Worm (Caenorhabditis elegans): ENCODE measurements around the gene inx-11.

The inx-11 gene

ce11 chrV:12503494-12503893 is 16.5 kb downstream of the inx-11 start, which contains the start of gene T28H10.1:
Gene T28H10.1, plus strand, starts transcription at chrV:12503794.
- TF ChIP-seq ztf-1 (GFP tag; conservative IDR thresholded peaks at IDR 0.05) (no peak), ama-1 (optimal IDR thresholded peaks at IDR 0.05) (no peak), mbf-1 (tag; optimal IDR thresholded peaks at IDR 0.05) (no peak), nhr-21 (tag; optimal IDR thresholded peaks at IDR 0.05) (no peak), nhr-77 (tag; optimal IDR thresholded peaks at IDR 0.05) (no peak), C34F6.9 (tag; optimal IDR thresholded peaks at IDR 0.05) (no peak), nhr-10 (tag; optimal IDR thresholded peaks at IDR 0.05) (no peak), dmd-4 (tag; optimal IDR thresholded peaks at IDR 0.05) (no peak), nhr-237 (tag; optimal IDR thresholded peaks at IDR 0.05) (no peak), nhr-12 (tag; optimal IDR thresholded peaks at IDR 0.05) (no peak), ztf-11 (tag; optimal IDR thresholded peaks at IDR 0.05) (no peak), lin-39 (tag; optimal IDR thresholded peaks at IDR 0.05) (no peak), fos-1 (tag; optimal IDR thresholded peaks at IDR 0.05) (no peak), alr-1 (tag; optimal IDR thresholded peaks at IDR 0.05) (no peak), ZK546.5 (tag; optimal IDR thresholded peaks at IDR 0.05) (no peak), ceh-16 (tag; optimal IDR thresholded peaks at IDR 0.05) (no peak), lin-11 (tag; optimal IDR thresholded peaks at IDR 0.05) (no peak), sem-4 (tag; optimal IDR thresholded peaks at IDR 0.05) (no peak)

- TF ChIP-seq Y55F3AM.14 (GFP tag; optimal IDR thresholded peaks at IDR 0.05) (no peak), nhr-77 (tag; optimal IDR thresholded peaks at IDR 0.05) (no peak), ztf-1 (GFP tag; conservative IDR thresholded peaks at IDR 0.05) (no peak), nhr-25 (tag; optimal IDR thresholded peaks at IDR 0.05) (no peak), elt-1 (tag; optimal IDR thresholded peaks at IDR 0.05) (no peak), ztf-4 (tag; optimal IDR thresholded peaks at IDR 0.05) (no peak), ztf-11 (tag; optimal IDR thresholded peaks at IDR 0.05) (no peak), mdl-1 (tag; optimal IDR thresholded peaks at IDR 0.05) (no peak), blmp-1 (tag; optimal IDR thresholded peaks at IDR 0.05; ENCODE audit: insufficient read depth) (no peak), ceh-82 (tag; optimal IDR thresholded peaks at IDR 0.05) (no peak), ZK546.5 (tag; optimal IDR thresholded peaks at IDR 0.05) (no peak), peb-1 (tag; optimal IDR thresholded peaks at IDR 0.05) (no peak), skn-1 (tag; optimal IDR thresholded peaks at IDR 0.05) (no peak), sma-3 (GFP tag; optimal IDR thresholded peaks at IDR 0.05) (no peak), lin-39 (tag; optimal IDR thresholded peaks at IDR 0.05) (no peak), zag-1 (tag; optimal IDR thresholded peaks at IDR 0.05) (no peak), lin-13 (GFP tag; optimal IDR thresholded peaks at IDR 0.05) (no peak), nhr-10 (tag; optimal IDR thresholded peaks at IDR 0.05) (no peak), R02D3.7 (tag; optimal IDR thresholded peaks at IDR 0.05) (no peak), nhr-23 (tag; optimal IDR thresholded peaks at IDR 0.05) (no peak)
These were observed 18.7 kb downstream of the inx-11 start for ce11 chrV:12505730-12506129.

- TF ChIP-seq C34F6.9 (tag; optimal IDR thresholded peaks at IDR 0.05) (no peak), elt-1 (tag; optimal IDR thresholded peaks at IDR 0.05) (no peak), lsy-2 (tag; optimal IDR thresholded peaks at IDR 0.05) (no peak), fos-1 (tag; optimal IDR thresholded peaks at IDR 0.05) (no peak), nhr-12 (tag; optimal IDR thresholded peaks at IDR 0.05) (no peak), aly-2 (tag; optimal IDR thresholded peaks at IDR 0.05) (no peak), nhr-21 (tag; optimal IDR thresholded peaks at IDR 0.05) (no peak), zag-1 (tag; optimal IDR thresholded peaks at IDR 0.05) (no peak), mdl-1 (tag; optimal IDR thresholded peaks at IDR 0.05) (no peak), unc-62 (GFP tag; optimal IDR thresholded peaks at IDR 0.05) (no peak), mab-5 (tag; optimal IDR thresholded peaks at IDR 0.05) (no peak), ceh-82 (tag; optimal IDR thresholded peaks at IDR 0.05) (no peak)
These were observed 19.2 kb downstream of the inx-11 start, which contains the start of gene nlp-46 for ce11 chrV:12506185-12506584. Gene nlp-46, minus strand, starts transcription at chrV:12506285.

ce11 chrV:12509922-12510582 is 23.0 kb downstream of the inx-11 start:
- TF ChIP-seq Y55F3AM.14 (GFP tag; optimal IDR thresholded peaks at IDR 0.05): peak; percentile 12
